Fruit fly (Drosophila melanogaster) whole organism, embryonic: ENCODE measurements around the gene CG7352.

ENCODE experiments used
- Atf6 ChIP-seq: fragments of 200-800 bp; sonication (Bioruptor generic); IDR thresholded peaks from 2 replicates; pipeline ENCODE4 v1.3.6; 2022; ENCODE audit warnings: missing biosample characterization, missing genetic modification characterization
- Bgb ChIP-seq: fragments of 200-800 bp; sonication (Bioruptor generic); IDR thresholded peaks from 2 replicates; pipeline ENCODE4 v1.3.6; 2022; ENCODE audit warnings: missing biosample characterization, missing genetic modification characterization; ENCODE audit not compliant: partially characterized antibody
- CG1024 ChIP-seq: fragments of 200-800 bp; sonication (Bioruptor generic); IDR thresholded peaks from 2 replicates; pipeline ENCODE4 v1.3.6; 2022; ENCODE audit warnings: missing biosample characterization, missing genetic modification characterization
- CG10366 ChIP-seq: fragments of 200-800 bp; sonication (Bioruptor generic); IDR thresholded peaks from 2 replicates; pipeline ENCODE4 v1.3.6; 2022; ENCODE audit warnings: missing biosample characterization, missing genetic modification characterization
- CG11695 ChIP-seq: fragments of 200-800 bp; sonication (Bioruptor generic); IDR thresholded peaks from 3 replicates; pipeline ENCODE4 v1.3.6; 2022; ENCODE audit warnings: missing biosample characterization, missing genetic modification characterization
- CG12071 ChIP-seq: fragments of 200-800 bp; sonication (Bioruptor generic); optimal IDR thresholded peaks from 3 replicates; lab custom pipeline; 2018; ENCODE audit warnings: missing biosample characterization, mild to moderate bottlenecking, missing genetic modification characterization
- CG13894 ChIP-seq: fragments of 200-800 bp; sonication (Bioruptor generic); optimal IDR thresholded peaks from 3 replicates; lab custom pipeline; 2018; ENCODE audit warnings: missing biosample characterization, mild to moderate bottlenecking, missing genetic modification characterization, moderate library complexity
- CG14965 ChIP-seq: fragments of 200-800 bp; sonication (Bioruptor generic); optimal IDR thresholded peaks from 2 replicates; lab custom pipeline; 2016; ENCODE audit warnings: missing biosample characterization, missing genetic modification characterization, borderline replicate concordance
- CG1792 ChIP-seq: fragments of 200-800 bp; sonication (Bioruptor generic); optimal IDR thresholded peaks from 2 replicates; lab custom pipeline; 2016; ENCODE audit warnings: missing biosample characterization, missing genetic modification characterization
- CG1832 ChIP-seq: fragments of 200-800 bp; sonication (Bioruptor generic); optimal IDR thresholded peaks from 2 replicates; lab custom pipeline; 2017; ENCODE audit warnings: missing biosample characterization, mild to moderate bottlenecking, missing genetic modification characterization, inconsistent platforms
- CG18599 ChIP-seq: fragments of 200-800 bp; sonication (Bioruptor generic); optimal IDR thresholded peaks from 3 replicates; lab custom pipeline; 2017; ENCODE audit warnings: missing biosample characterization, missing genetic modification characterization, mild to moderate bottlenecking, moderate library complexity, missing genetic modification reagents
- CG2202 ChIP-seq: fragments of 200-800 bp; sonication (Bioruptor generic); optimal IDR thresholded peaks from 2 replicates; lab custom pipeline; 2018; ENCODE audit warnings: missing biosample characterization, mild to moderate bottlenecking, missing genetic modification characterization
- CG31224 ChIP-seq: fragments of 200-800 bp; sonication (Bioruptor generic); IDR thresholded peaks from 2 replicates; pipeline ENCODE4 v1.3.6; 2022; ENCODE audit warnings: missing biosample characterization, missing genetic modification characterization
- CG32532 ChIP-seq: fragments of 200-800 bp; sonication (Bioruptor generic); IDR thresholded peaks from 2 replicates; pipeline ENCODE4 v1.3.6; 2022; ENCODE audit warnings: missing biosample characterization, missing genetic modification characterization
- CG5953 ChIP-seq: fragments of 200-800 bp; sonication (Bioruptor generic); IDR thresholded peaks from 2 replicates; pipeline ENCODE4 v1.3.6; 2022; ENCODE audit warnings: missing biosample characterization, missing genetic modification characterization
- CG6854 ChIP-seq: fragments of 200-800 bp; sonication (Bioruptor generic); optimal IDR thresholded peaks from 3 replicates; lab custom pipeline; 2017; ENCODE audit warnings: missing biosample characterization, mild to moderate bottlenecking, missing genetic modification characterization
- CG7372 ChIP-seq: fragments of 200-800 bp; sonication (Bioruptor generic); IDR thresholded peaks from 2 replicates; pipeline ENCODE4 v1.3.6; 2022; ENCODE audit warnings: missing biosample characterization, missing genetic modification characterization
- CG9609 ChIP-seq: fragments of 200-800 bp; sonication (Bioruptor generic); optimal IDR thresholded peaks from 3 replicates; lab custom pipeline; 2016; ENCODE audit warnings: missing biosample characterization, missing genetic modification characterization
- CG9932 ChIP-seq: fragments of 200-800 bp; sonication (Bioruptor generic); IDR thresholded peaks from 2 replicates; pipeline ENCODE4 v1.3.6; 2022; ENCODE audit warnings: missing biosample characterization, missing genetic modification characterization
- D ChIP-seq, 2 experiments: fragments of 200-800 bp in 1 of 2; fragments of >200 bp in 1 of 2; sonication (Bioruptor generic) in 1 of 2; optimal IDR thresholded peaks; 2 replicates in 1 of 2; 3 replicates in 1 of 2; lab custom pipeline; 2017; ENCODE audit warnings: mild to moderate bottlenecking in 1 of 2, missing biosample characterization in 1 of 2, missing genetic modification characterization in 1 of 2, missing genetic modification reagents in 1 of 2
- D19B ChIP-seq: fragments of 200-800 bp; sonication (Bioruptor generic); optimal IDR thresholded peaks from 2 replicates; lab custom pipeline; 2017; ENCODE audit warnings: missing biosample characterization, mild to moderate bottlenecking, missing genetic modification characterization
- Doc2 ChIP-seq: fragments of 200-800 bp; sonication (Bioruptor generic); IDR thresholded peaks from 2 replicates; pipeline ENCODE4 v1.3.6; 2022; ENCODE audit warnings: missing biosample characterization, missing genetic modification characterization
- Kr ChIP-seq: fragments of 200-800 bp; sonication (Bioruptor generic); optimal IDR thresholded peaks from 2 replicates; lab custom pipeline; 2017; ENCODE audit warnings: missing biosample characterization, mild to moderate bottlenecking, missing genetic modification characterization
- Lim3 ChIP-seq: fragments of 200-800 bp; sonication (Bioruptor generic); IDR thresholded peaks from 2 replicates; pipeline ENCODE4 v1.3.6; 2022; ENCODE audit warnings: missing biosample characterization, missing genetic modification characterization
- Med ChIP-seq: fragments of 200-800 bp; sonication (Bioruptor generic); peaks from one replicate; lab custom pipeline; 2016; ENCODE audit warnings: missing biosample characterization, missing genetic modification characterization, mild to moderate bottlenecking, inconsistent platforms, moderate library complexity
- Mes4 ChIP-seq: fragments of 200-800 bp; sonication (Bioruptor generic); optimal IDR thresholded peaks from 2 replicates; lab custom pipeline; 2016; ENCODE audit warnings: missing biosample characterization, missing genetic modification characterization
- Optix ChIP-seq: fragments of 200-800 bp; sonication (Bioruptor generic); IDR thresholded peaks from 3 replicates; pipeline ENCODE4 v1.3.6; 2022; ENCODE audit warnings: missing biosample characterization, missing genetic modification characterization
- Stat92E ChIP-seq, 3 experiments: fragments of >200 bp in 2 of 3; fragments of 200-800 bp in 1 of 3; sonication (Bioruptor generic) in 1 of 3; optimal IDR thresholded peaks; 2 replicates each; lab custom pipeline; 2017 to 2019; ENCODE audit warnings: missing biosample characterization in 3 of 3, missing genetic modification characterization in 3 of 3, mild to moderate bottlenecking in 1 of 3, moderate library complexity in 1 of 3
- Taf1 ChIP-seq: fragments of 200-800 bp; sonication (Bioruptor generic); IDR thresholded peaks from 2 replicates; pipeline ENCODE4 v1.3.6; 2022; ENCODE audit warnings: missing biosample characterization, missing genetic modification characterization
- ato ChIP-seq: fragments of 200-800 bp; sonication (Bioruptor generic); IDR thresholded peaks from 2 replicates; pipeline ENCODE4 v1.3.6; 2022; ENCODE audit warnings: missing biosample characterization, missing genetic modification characterization; ENCODE audit not compliant: partially characterized antibody
- bigmax ChIP-seq: fragments of 200-800 bp; sonication (Bioruptor generic); optimal IDR thresholded peaks from 2 replicates; lab custom pipeline; 2018; ENCODE audit warnings: missing biosample characterization, mild to moderate bottlenecking, missing genetic modification characterization
- br ChIP-seq: fragments of >200 bp; optimal IDR thresholded peaks from 2 replicates; lab custom pipeline; 2017
- chn ChIP-seq: fragments of 200-800 bp; sonication (Bioruptor generic); optimal IDR thresholded peaks from 2 replicates; lab custom pipeline; 2016; ENCODE audit warnings: missing biosample characterization, missing genetic modification characterization
- croc ChIP-seq: fragments of 200-800 bp; sonication (Bioruptor generic); conservative IDR thresholded peaks from 3 replicates; pipeline ENCODE4 v1.3.6; 2022; ENCODE audit warnings: missing biosample characterization, missing genetic modification characterization
- dati ChIP-seq: fragments of 200-800 bp; sonication (Bioruptor generic); IDR thresholded peaks from 2 replicates; pipeline ENCODE4 v1.3.6; 2022; ENCODE audit warnings: missing biosample characterization, missing genetic modification characterization
- hbn ChIP-seq: fragments of 200-800 bp; sonication (Bioruptor generic); IDR thresholded peaks from 2 replicates; pipeline ENCODE4 v1.3.6; 2022; ENCODE audit warnings: missing biosample characterization, missing genetic modification characterization; ENCODE audit not compliant: partially characterized antibody
- hkb ChIP-seq, 2 experiments: fragments of 200-800 bp in 1 of 2; fragments of >200 bp in 1 of 2; sonication (Bioruptor generic) in 1 of 2; IDR thresholded peaks in 1 of 2; optimal IDR thresholded peaks in 1 of 2; 2 replicates each; pipeline versions ENCODE4 v1.3.6 to Lab custom; 2017 to 2022; ENCODE audit warnings: missing biosample characterization in 1 of 2, missing genetic modification characterization in 1 of 2
- hth ChIP-seq: fragments of >200 bp; optimal IDR thresholded peaks from 2 replicates; lab custom pipeline; 2017; ENCODE audit warnings: inconsistent platforms
- jigr1 ChIP-seq: fragments of 200-800 bp; sonication (Bioruptor generic); IDR thresholded peaks from 3 replicates; pipeline ENCODE4 v1.3.6; 2022; ENCODE audit warnings: missing biosample characterization, missing genetic modification characterization
- lov ChIP-seq, 2 experiments: fragments of 200-800 bp in 1 of 2; fragments of >200 bp in 1 of 2; sonication (Bioruptor generic) in 1 of 2; IDR thresholded peaks in 1 of 2; optimal IDR thresholded peaks in 1 of 2; 2 replicates in 1 of 2; 3 replicates in 1 of 2; pipeline versions ENCODE4 v1.3.6 to Lab custom; 2017 to 2022; ENCODE audit warnings: missing biosample characterization in 1 of 2, missing genetic modification characterization in 1 of 2
- pb ChIP-seq: fragments of 200-800 bp; sonication (Bioruptor generic); optimal IDR thresholded peaks from 3 replicates; lab custom pipeline; 2016; ENCODE audit warnings: missing biosample characterization, missing genetic modification characterization
- peb ChIP-seq: fragments of 200-800 bp; sonication (Bioruptor generic); IDR thresholded peaks from 2 replicates; pipeline ENCODE4 v1.3.6; 2022; ENCODE audit warnings: missing biosample characterization, missing genetic modification characterization
- phol ChIP-seq: fragments of 200-800 bp; sonication (Bioruptor generic); optimal IDR thresholded peaks from 3 replicates; lab custom pipeline; 2018; ENCODE audit warnings: missing biosample characterization, mild to moderate bottlenecking, missing genetic modification characterization, moderate library complexity
- psq ChIP-seq: fragments of 200-800 bp; sonication (Bioruptor generic); optimal IDR thresholded peaks from 2 replicates; lab custom pipeline; 2017; ENCODE audit warnings: missing biosample characterization, missing genetic modification characterization
- sim ChIP-seq: fragments of 200-800 bp; sonication (Bioruptor generic); IDR thresholded peaks from 2 replicates; pipeline ENCODE4 v1.3.6; 2022; ENCODE audit warnings: missing biosample characterization, missing genetic modification characterization
- sima ChIP-seq: fragments of 200-800 bp; sonication (Bioruptor generic); optimal IDR thresholded peaks from 2 replicates; lab custom pipeline; 2016; ENCODE audit warnings: missing biosample characterization, missing genetic modification characterization
- slp2 ChIP-seq: fragments of 200-800 bp; sonication (Bioruptor generic); optimal IDR thresholded peaks from 2 replicates; lab custom pipeline; 2016; ENCODE audit warnings: missing biosample characterization, missing genetic modification characterization
- tll ChIP-seq, 2 experiments: fragments of 200-800 bp in 1 of 2; fragments of >200 bp in 1 of 2; sonication (Bioruptor generic) in 1 of 2; optimal IDR thresholded peaks; 2 replicates each; lab custom pipeline; 2017 to 2019; ENCODE audit warnings: missing biosample characterization in 2 of 2, missing genetic modification characterization in 2 of 2, mild to moderate bottlenecking in 1 of 2, moderate library complexity in 1 of 2
- ttk ChIP-seq: fragments of 200-800 bp; sonication (Bioruptor generic); IDR thresholded peaks from 2 replicates; pipeline ENCODE4 v2.1.2; 2022; ENCODE audit warnings: missing biosample characterization, missing genetic modification characterization
- usp ChIP-seq: fragments of >200 bp; optimal IDR thresholded peaks from 2 replicates; lab custom pipeline; 2017; ENCODE audit warnings: missing biosample characterization, missing genetic modification characterization
- wdn ChIP-seq: fragments of 200-800 bp; sonication (Bioruptor generic); IDR thresholded peaks from 2 replicates; pipeline ENCODE4 v1.3.6; 2022; ENCODE audit warnings: missing biosample characterization, missing genetic modification characterization

Gene CG7352

dm6 chr3R:8354458-8354857 is 7.1 kb downstream of the CG7352 start (continued):
- TF ChIP-seq chn (GFP tag; lab: Kevin White, UChicago) (no peak), CG9609 (GFP tag; lab: Kevin White, UChicago) (no peak), CG11695 (peak; percentile 65; the same call in 1 of the 3 replicates), Bgb (GFP tag; lab: Robert Waterston, UW) (no peak), Atf6 (GFP tag; lab: Robert Waterston, UW) (peak; percentile 19; the same call in 1 of the 2 replicates), CG32532 (GFP tag; lab: Robert Waterston, UW) (peak; percentile 73), tll (GFP tag; optimal IDR thresholded peaks at IDR 0.05; lab: Kevin White, UChicago) (no peak), Stat92E (GFP tag; optimal IDR thresholded peaks at IDR 0.05; lab: Kevin White, UChicago) (no peak), jigr1 (no peak), CG13894 (tag; lab: Kevin White, UChicago) (no peak), Taf1 (GFP tag; lab: Robert Waterston, UW) (no peak), Optix (no peak), ttk (GFP tag; lab: Robert Waterston, UW) (peak; percentile 64), br (lab: Kevin White, UChicago) (no peak), slp2 (GFP tag; lab: Kevin White, UChicago) (no peak), phol (tag; lab: Kevin White, UChicago) (peak; percentile 9), D19B (no peak), CG7372 (peak; percentile 9; the same call in 1 of the 2 replicates), Med (peak; percentile 83), Doc2 (GFP tag; lab: Robert Waterston, UW) (no peak), CG1792 (GFP tag; lab: Kevin White, UChicago) (no peak), wdn (GFP tag; lab: Robert Waterston, UW) (peak; percentile 25; the same call in 1 of the 2 replicates), CG2202 (tag; lab: Kevin White, UChicago) (no peak), CG12071 (peak; percentile 38), CG10366 (peak; percentile 78), psq (GFP tag; lab: Kevin White, UChicago) (no peak), hth (lab: Kevin White, UChicago) (no peak), hbn (GFP tag; lab: Robert Waterston, UW) (no peak), hkb (optimal IDR thresholded peaks at IDR 0.05; lab: Kevin White, UChicago) (no peak), hkb (GFP tag; IDR thresholded peaks at IDR 0.05; lab: Robert Waterston, UW) (peak; percentile 78), Kr (GFP tag; lab: Kevin White, UChicago) (no peak), CG9932 (peak; percentile 71), dati (GFP tag; lab: Robert Waterston, UW) (no peak), CG31224 (GFP tag; lab: Robert Waterston, UW) (peak; percentile 40; the same call in 1 of the 2 replicates), croc (GFP tag; lab: Robert Waterston, UW) (no peak), CG14965 (GFP tag; lab: Kevin White, UChicago) (no peak), bigmax (no peak), Mes4 (no peak), sim (GFP tag; lab: Robert Waterston, UW) (no peak), CG18599 (peak; percentile 67), D (optimal IDR thresholded peaks at IDR 0.05; lab: Kevin White, UChicago) (no peak), D (GFP tag; optimal IDR thresholded peaks at IDR 0.05; lab: Kevin White, UChicago) (no peak), CG5953 (GFP tag; lab: Robert Waterston, UW) (peak; percentile 66), peb (GFP tag; lab: Robert Waterston, UW) (no peak), Lim3 (GFP tag; lab: Robert Waterston, UW) (no peak), sima (GFP tag; lab: Kevin White, UChicago) (no peak), CG1024 (GFP tag; lab: Robert Waterston, UW) (0 out of 2 replicates have a peak, but pooled peaks have one; percentile 16), CG6854 (GFP tag; lab: Kevin White, UChicago) (no peak), pb (no peak), CG1832 (GFP tag; lab: Kevin White, UChicago) (no peak), ato (GFP tag; lab: Robert Waterston, UW) (no peak), lov (optimal IDR thresholded peaks at IDR 0.05; lab: Kevin White, UChicago) (no peak), lov (GFP tag; IDR thresholded peaks at IDR 0.05; lab: Robert Waterston, UW) (no peak), usp (GFP tag; lab: Kevin White, UChicago) (no peak)
